Worm (Caenorhabditis elegans) whole organism, L4 larva: ENCODE results near the gene Y57G11C.1147.
A peak's percentile ranks its signal among the peaks of the same experiment; 100 is the strongest.

Experiments used
- F10B5.3 ChIP-seq: sonication (generic microtip); optimal IDR thresholded peaks from 2 replicates; lab custom pipeline; 2016; ENCODE audit warnings: mild to moderate bottlenecking, missing genetic modification characterization, missing compliant biosample characterization
- F26F4.8 ChIP-seq: fragments of 200-800 bp; sonication (Bioruptor generic); conservative IDR thresholded peaks from 2 replicates; pipeline ENCODE4 v1.3.6; 2022; ENCODE audit warnings: missing genetic modification characterization, missing compliant biosample characterization
- F37D6.2 ChIP-seq: sonication (generic microtip); optimal IDR thresholded peaks from 2 replicates; lab custom pipeline; 2016; ENCODE audit warnings: mild to moderate bottlenecking, missing genetic modification characterization, missing compliant biosample characterization
- F44E2.7 ChIP-seq: fragments of 200-800 bp; sonication (Bioruptor generic); IDR thresholded peaks from 2 replicates; pipeline ENCODE4 v2.1.2; 2022; ENCODE audit warnings: missing genetic modification characterization, missing compliant biosample characterization
- F49E8.2 ChIP-seq: sonication (generic microtip); optimal IDR thresholded peaks from 2 replicates; lab custom pipeline; 2016; ENCODE audit warnings: missing compliant biosample characterization, mild to moderate bottlenecking, missing genetic modification characterization, borderline replicate concordance
- R02D3.7 ChIP-seq: fragments of 150-350 bp; sonication (generic microtip); optimal IDR thresholded peaks from 3 replicates; lab custom pipeline; 2014; ENCODE audit warnings: missing biosample characterization, missing genetic modification characterization
- T20F7.1 ChIP-seq: fragments of 200-800 bp; sonication (Bioruptor generic); optimal IDR thresholded peaks from 2 replicates; lab custom pipeline; 2018; ENCODE audit warnings: mild to moderate bottlenecking, missing genetic modification characterization, missing compliant biosample characterization
- T26A8.4 ChIP-seq: fragments of 200-800 bp; sonication (Bioruptor generic); IDR thresholded peaks from 2 replicates; pipeline ENCODE4 v1.3.6; 2022; ENCODE audit warnings: missing genetic modification characterization, missing compliant biosample characterization
- aha-1 ChIP-seq: fragments of 150-350 bp; peaks from one replicate; lab custom pipeline; 2014; ENCODE audit warnings: missing biosample characterization, missing genetic modification characterization
- aly-2 ChIP-seq: sonication (generic microtip); optimal IDR thresholded peaks from 2 replicates; lab custom pipeline; 2018; ENCODE audit warnings: missing biosample characterization, missing genetic modification characterization
- ama-1 ChIP-seq: fragments of 150-350 bp; optimal IDR thresholded peaks from 2 replicates; lab custom pipeline; 2014; ENCODE audit warnings: inconsistent platforms, mixed read lengths
- attf-4 ChIP-seq: sonication (generic microtip); optimal IDR thresholded peaks from 3 replicates; lab custom pipeline; 2017; ENCODE audit warnings: missing biosample characterization, missing genetic modification characterization
- ceh-20 ChIP-seq: fragments of 200-800 bp; sonication (Bioruptor generic); IDR thresholded peaks from 2 replicates; pipeline ENCODE4 v1.3.6; 2022; ENCODE audit warnings: missing genetic modification reagents, missing genetic modification characterization, missing compliant biosample characterization
- ceh-28 ChIP-seq: fragments of 150-350 bp; optimal IDR thresholded peaks from 2 replicates; lab custom pipeline; 2014; ENCODE audit warnings: missing biosample characterization, missing genetic modification reagents, missing genetic modification characterization
- ces-1 ChIP-seq: fragments of 150-350 bp; sonication (generic microtip); optimal IDR thresholded peaks from 4 replicates; lab custom pipeline; 2014; ENCODE audit warnings: missing biosample characterization, missing genetic modification reagents, missing genetic modification characterization
- cey-2 ChIP-seq: sonication (generic microtip); optimal IDR thresholded peaks from 3 replicates; lab custom pipeline; 2017; ENCODE audit warnings: missing genetic modification characterization, mild to moderate bottlenecking, missing compliant biosample characterization, antibody characterized with exemption, borderline replicate concordance; ENCODE audit not compliant: insufficient read depth
- daf-12 ChIP-seq: fragments of 150-350 bp; optimal IDR thresholded peaks from 2 replicates; lab custom pipeline; 2014; ENCODE audit warnings: missing biosample characterization, missing genetic modification reagents, missing genetic modification characterization
- daf-19 ChIP-seq: fragments of 200-800 bp; sonication (Bioruptor generic); conservative IDR thresholded peaks from 2 replicates; pipeline ENCODE4 v1.3.6; 2022; ENCODE audit warnings: missing genetic modification characterization, missing compliant biosample characterization
- daf-8 ChIP-seq: fragments of 200-800 bp; sonication (Bioruptor generic); IDR thresholded peaks from 2 replicates; pipeline ENCODE4 v1.3.6; 2022; ENCODE audit warnings: missing genetic modification characterization, missing compliant biosample characterization
- dmd-6 ChIP-seq: fragments of 200-800 bp; sonication (Bioruptor generic); IDR thresholded peaks from 2 replicates; pipeline ENCODE4 v1.3.6; 2022; ENCODE audit warnings: missing genetic modification reagents, missing genetic modification characterization, missing compliant biosample characterization
- dmd-8 ChIP-seq: fragments of 200-800 bp; sonication (Bioruptor generic); IDR thresholded peaks from 2 replicates; pipeline ENCODE4 v1.3.6; 2022; ENCODE audit warnings: missing genetic modification characterization, missing compliant biosample characterization
- duxl-1 ChIP-seq: sonication (generic microtip); optimal IDR thresholded peaks from 2 replicates; lab custom pipeline; 2016; ENCODE audit warnings: mild to moderate bottlenecking, missing genetic modification characterization, moderate library complexity, missing compliant biosample characterization; ENCODE audit not compliant: poor library complexity
- egl-43 ChIP-seq: fragments of 200-800 bp; sonication (Bioruptor generic); IDR thresholded peaks from 2 replicates; pipeline ENCODE4 v1.3.6; 2022; ENCODE audit warnings: missing genetic modification reagents, missing genetic modification characterization, missing compliant biosample characterization
- gei-8 ChIP-seq: fragments of 200-800 bp; sonication (Bioruptor generic); optimal IDR thresholded peaks from 2 replicates; lab custom pipeline; 2018; ENCODE audit warnings: mild to moderate bottlenecking, missing genetic modification characterization, missing compliant biosample characterization
- hif-1 ChIP-seq, 2 experiments: sonication (generic microtip); optimal IDR thresholded peaks; 2 replicates each; lab custom pipeline; 2016 to 2017; ENCODE audit warnings: missing compliant biosample characterization in 2 of 2, missing genetic modification characterization in 2 of 2, missing genetic modification reagents in 2 of 2, missing genotype in 2 of 2, mild to moderate bottlenecking in 1 of 2
- lim-7 ChIP-seq: fragments of 200-800 bp; sonication (Bioruptor generic); IDR thresholded peaks from 2 replicates; pipeline ENCODE4 v1.3.6; 2022; ENCODE audit warnings: missing genetic modification characterization, missing compliant biosample characterization
- lin-1 ChIP-seq: fragments of 200-800 bp; sonication (Bioruptor generic); IDR thresholded peaks from 2 replicates; pipeline ENCODE4 v1.3.6; 2022; ENCODE audit warnings: missing genetic modification reagents, missing genetic modification characterization, missing compliant biosample characterization
- lin-15B ChIP-seq: fragments of 150-350 bp; sonication (generic microtip); optimal IDR thresholded peaks from 3 replicates; lab custom pipeline; 2014; ENCODE audit warnings: missing biosample characterization, missing genetic modification characterization
- lin-29 ChIP-seq: fragments of 200-800 bp; sonication (Bioruptor generic); IDR thresholded peaks from 2 replicates; pipeline ENCODE4 v1.3.6; 2022; ENCODE audit warnings: missing genetic modification reagents, missing genetic modification characterization, missing compliant biosample characterization
- lin-39 ChIP-seq: fragments of 150-350 bp; optimal IDR thresholded peaks from 2 replicates; lab custom pipeline; 2014; ENCODE audit warnings: missing biosample characterization, missing genetic modification reagents, missing genetic modification characterization
- lir-3 ChIP-seq: sonication (generic microtip); optimal IDR thresholded peaks from 2 replicates; lab custom pipeline; 2016; ENCODE audit warnings: mild to moderate bottlenecking, missing genetic modification characterization, missing compliant biosample characterization
- lsy-2 ChIP-seq, 2 experiments: fragments of 150-350 bp in 1 of 2; sonication (generic microtip) in 1 of 2; optimal IDR thresholded peaks; 2 replicates each; lab custom pipeline; 2014 to 2017; ENCODE audit warnings: missing biosample characterization in 2 of 2, missing genetic modification characterization in 2 of 2
- madf-5 ChIP-seq, 2 experiments: fragments of 200-800 bp; sonication (Bioruptor generic); IDR thresholded peaks; 2 replicates each; pipeline ENCODE4 v1.3.6; 2022; ENCODE audit warnings: missing compliant biosample characterization in 2 of 2, missing genetic modification characterization in 2 of 2
- mdl-1 ChIP-seq, 2 experiments: fragments of 150-350 bp in 1 of 2; sonication (generic microtip) in 1 of 2; optimal IDR thresholded peaks; 2 replicates each; lab custom pipeline; 2014 to 2017; ENCODE audit warnings: missing biosample characterization in 2 of 2, missing genetic modification characterization in 2 of 2
- mxl-3 ChIP-seq: fragments of 200-800 bp; sonication (Bioruptor generic); optimal IDR thresholded peaks from 2 replicates; lab custom pipeline; 2018; ENCODE audit warnings: mild to moderate bottlenecking, missing genetic modification characterization, missing compliant biosample characterization
- nhr-10 ChIP-seq: fragments of 150-350 bp; optimal IDR thresholded peaks from 2 replicates; lab custom pipeline; 2014; ENCODE audit warnings: missing biosample characterization, missing genetic modification characterization
- nhr-102 ChIP-seq: sonication (generic microtip); optimal IDR thresholded peaks from 2 replicates; lab custom pipeline; 2016; ENCODE audit warnings: mild to moderate bottlenecking, missing genetic modification characterization, moderate library complexity, missing compliant biosample characterization
- nhr-11 ChIP-seq: fragments of 150-350 bp; optimal IDR thresholded peaks from 2 replicates; lab custom pipeline; 2014; ENCODE audit warnings: missing biosample characterization, missing genetic modification characterization
- nhr-111 ChIP-seq: fragments of 200-800 bp; sonication (Bioruptor generic); optimal IDR thresholded peaks from 2 replicates; lab custom pipeline; 2018; ENCODE audit warnings: mild to moderate bottlenecking, missing genetic modification characterization, missing compliant biosample characterization
- nhr-237 ChIP-seq: sonication (generic microtip); optimal IDR thresholded peaks from 2 replicates; lab custom pipeline; 2017; ENCODE audit warnings: missing biosample characterization, missing genetic modification characterization
- nhr-28 ChIP-seq: fragments of 150-350 bp; optimal IDR thresholded peaks from 2 replicates; lab custom pipeline; 2014; ENCODE audit warnings: missing biosample characterization, missing genetic modification characterization
- php-3 ChIP-seq: fragments of 200-800 bp; sonication (Bioruptor generic); IDR thresholded peaks from 2 replicates; pipeline ENCODE4 v1.3.6; 2022; ENCODE audit warnings: missing genetic modification reagents, missing genetic modification characterization, missing compliant biosample characterization
- sdz-12 ChIP-seq: fragments of 200-800 bp; sonication (Bioruptor generic); optimal IDR thresholded peaks from 2 replicates; lab custom pipeline; 2018; ENCODE audit warnings: mild to moderate bottlenecking, missing genetic modification characterization, missing compliant biosample characterization
- snpc-1.2 ChIP-seq: fragments of 200-800 bp; sonication (Bioruptor generic); IDR thresholded peaks from 2 replicates; pipeline ENCODE4 v1.3.6; 2022; ENCODE audit warnings: missing genetic modification reagents, missing genetic modification characterization, missing compliant biosample characterization
- snpc-4 ChIP-seq: fragments of 150-350 bp; optimal IDR thresholded peaks from 2 replicates; lab custom pipeline; 2014; ENCODE audit warnings: missing biosample characterization, missing genetic modification characterization
- spr-3 ChIP-seq: fragments of 200-800 bp; sonication (Bioruptor generic); optimal IDR thresholded peaks from 2 replicates; lab custom pipeline; 2018; ENCODE audit warnings: mild to moderate bottlenecking, missing genetic modification characterization, missing compliant biosample characterization
- tag-97 ChIP-seq: fragments of 200-800 bp; sonication (Bioruptor generic); IDR thresholded peaks from 2 replicates; pipeline ENCODE4 v1.3.6; 2022; ENCODE audit warnings: missing genetic modification characterization, missing compliant biosample characterization
- tra-1 ChIP-seq: fragments of 200-800 bp; sonication (Bioruptor generic); IDR thresholded peaks from 2 replicates; pipeline ENCODE4 v1.3.6; 2022; ENCODE audit warnings: missing genetic modification reagents, missing genetic modification characterization, missing compliant biosample characterization
- unc-130 ChIP-seq: sonication (generic microtip); optimal IDR thresholded peaks from 2 replicates; lab custom pipeline; 2016; ENCODE audit warnings: missing genetic modification reagents, missing genetic modification characterization, missing compliant biosample characterization
- vab-7 ChIP-seq: fragments of 200-800 bp; sonication (Bioruptor generic); IDR thresholded peaks from 2 replicates; pipeline ENCODE4 v1.3.6; 2022; ENCODE audit warnings: missing genetic modification reagents, missing genetic modification characterization, missing compliant biosample characterization
- zip-2 ChIP-seq: fragments of 150-350 bp; optimal IDR thresholded peaks from 2 replicates; lab custom pipeline; 2014; ENCODE audit warnings: missing biosample characterization, missing genetic modification characterization

The Y57G11C.1147 gene

ce11 chrIV:14793900-14794624, 3.3 kb downstream of the Y57G11C.1147 start (continued):
- TF ChIP-seq hif-1 (tag; optimal IDR thresholded peaks at IDR 0.05; lab: Kevin White, UChicago), result peak in 1 of 2 experiments; percentile 7
- TF ChIP-seq aha-1 (tag; lab: Kevin White, UChicago), result peak; percentile 99
- no peak for TF ChIP-seq ces-1 (GFP tag; lab: Kevin White, UChicago)
- TF ChIP-seq lir-3, result no peak
- TF ChIP-seq daf-8, result no peak
- TF ChIP-seq vab-7 (GFP tag; lab: Robert Waterston, UW), result peak; percentile 33; the same call in 1 of the 2 replicates
- no peak for TF ChIP-seq nhr-237 (tag; lab: Kevin White, UChicago)
- TF ChIP-seq T26A8.4 (GFP tag; lab: Robert Waterston, UW), result 0 out of 2 replicates have a peak, but pooled peaks have one; percentile 7
- TF ChIP-seq daf-12 (tag; lab: Kevin White, UChicago), result no peak
- TF ChIP-seq nhr-11 (tag; lab: Kevin White, UChicago), result peak; percentile 22
- no peak for TF ChIP-seq unc-130 (GFP tag; lab: Kevin White, UChicago)
- no peak for TF ChIP-seq aly-2 (tag; lab: Kevin White, UChicago)
- TF ChIP-seq zip-2 (tag; lab: Kevin White, UChicago), result no peak
- TF ChIP-seq nhr-28 (tag; lab: Kevin White, UChicago), result peak; percentile 53
- TF ChIP-seq tag-97 (GFP tag; lab: Robert Waterston, UW), result no peak
- no peak for TF ChIP-seq madf-5 (GFP tag; IDR thresholded peaks at IDR 0.05; lab: Robert Waterston, UW)
- no peak for TF ChIP-seq tra-1
- TF ChIP-seq nhr-111 (GFP tag; lab: Kevin White, UChicago), result no peak
- no peak for TF ChIP-seq snpc-4 (tag; lab: Kevin White, UChicago)
- TF ChIP-seq nhr-102 (tag; lab: Kevin White, UChicago), result peak; percentile 36
- TF ChIP-seq F37D6.2 (tag; lab: Kevin White, UChicago), result peak; percentile 52
- no peak for TF ChIP-seq attf-4 (tag; lab: Kevin White, UChicago)
- no peak for TF ChIP-seq F49E8.2 (tag; lab: Kevin White, UChicago)
- no peak for TF ChIP-seq gei-8
- peak; percentile 71 for TF ChIP-seq ama-1 (lab: Kevin White, UChicago)
- TF ChIP-seq php-3 (GFP tag; lab: Robert Waterston, UW), result no peak
- no peak for TF ChIP-seq spr-3
- no peak for TF ChIP-seq F26F4.8 (GFP tag; lab: Robert Waterston, UW)
- no peak for TF ChIP-seq dmd-8 (GFP tag; lab: Robert Waterston, UW)
- TF ChIP-seq mxl-3, result peak; percentile 93
- TF ChIP-seq sdz-12 (GFP tag; lab: Kevin White, UChicago), result no peak
- 0 out of 2 replicates have a peak, but pooled peaks have one; percentile 15 for TF ChIP-seq egl-43 (GFP tag; lab: Robert Waterston, UW)
- TF ChIP-seq ceh-20 (GFP tag; lab: Robert Waterston, UW), result peak; percentile 36; the same call in 1 of the 2 replicates
- TF ChIP-seq dmd-6 (GFP tag; lab: Robert Waterston, UW), result peak; percentile 46
- TF ChIP-seq lim-7, result no peak
- TF ChIP-seq nhr-10, result no peak
- TF ChIP-seq lin-1, result no peak
- TF ChIP-seq lin-15B, result no peak
- TF ChIP-seq duxl-1, result peak; percentile 18
- no peak for TF ChIP-seq F10B5.3 (tag; lab: Kevin White, UChicago)
- no peak for TF ChIP-seq lin-39 (tag; lab: Kevin White, UChicago)
- TF ChIP-seq F44E2.7 (GFP tag; lab: Robert Waterston, UW), result no peak
- TF ChIP-seq lsy-2 (tag; optimal IDR thresholded peaks at IDR 0.05; lab: Kevin White, UChicago), result peak; percentile 49 to 68
- peak; percentile 61 to 88 for TF ChIP-seq mdl-1 (tag; optimal IDR thresholded peaks at IDR 0.05; lab: Kevin White, UChicago)
- TF ChIP-seq snpc-1.2 (GFP tag; lab: Robert Waterston, UW), result no peak
- no peak for TF ChIP-seq lin-29 (GFP tag; lab: Robert Waterston, UW)
- TF ChIP-seq cey-2 (tag; lab: Kevin White, UChicago), result no peak
- TF ChIP-seq ceh-28 (tag; lab: Kevin White, UChicago), result peak; percentile 70
- TF ChIP-seq T20F7.1 (GFP tag; lab: Kevin White, UChicago), result peak; percentile 16
- no peak for TF ChIP-seq daf-19 (GFP tag; lab: Robert Waterston, UW)
- no peak for TF ChIP-seq R02D3.7 (tag; lab: Kevin White, UChicago)
